Fruit fly (Drosophila melanogaster) whole organism, pupa: ENCODE data around the gene CG9649.

ENCODE experiments used
- CG10348 ChIP-seq: fragments of 200-800 bp; sonication (Bioruptor generic); IDR thresholded peaks from 2 replicates; pipeline ENCODE4 v1.3.6; 2022; ENCODE audit warnings: missing biosample characterization, missing genetic modification characterization
- CG12605 ChIP-seq: fragments of 200-800 bp; sonication (Bioruptor generic); IDR thresholded peaks from 2 replicates; pipeline ENCODE4 v1.3.6; 2022; ENCODE audit warnings: missing biosample characterization, missing genetic modification characterization
- CG13204 ChIP-seq: fragments of 200-800 bp; sonication (Bioruptor generic); optimal IDR thresholded peaks from 2 replicates; lab custom pipeline; 2018; ENCODE audit warnings: missing biosample characterization, mild to moderate bottlenecking, missing genetic modification characterization, moderate library complexity
- CG14655 ChIP-seq: fragments of 200-800 bp; sonication (Bioruptor generic); optimal IDR thresholded peaks from 3 replicates; lab custom pipeline; 2017; ENCODE audit warnings: mild to moderate bottlenecking, missing biosample characterization, missing genetic modification reagents, missing genetic modification characterization
- CG15710 ChIP-seq: fragments of 200-800 bp; sonication (Bioruptor generic); optimal IDR thresholded peaks from 2 replicates; lab custom pipeline; 2018; ENCODE audit warnings: missing biosample characterization, mild to moderate bottlenecking, missing genetic modification characterization, moderate library complexity
- CG17806 ChIP-seq: fragments of 200-800 bp; sonication (Bioruptor generic); optimal IDR thresholded peaks from 2 replicates; lab custom pipeline; 2018; ENCODE audit warnings: missing biosample characterization, mild to moderate bottlenecking, missing genetic modification characterization, moderate library complexity
- CG32121 ChIP-seq: fragments of 200-800 bp; sonication (Bioruptor generic); IDR thresholded peaks from 2 replicates; pipeline ENCODE4 v1.3.6; 2022; ENCODE audit warnings: missing biosample characterization, missing genetic modification characterization
- CG34367 ChIP-seq: fragments of 200-800 bp; sonication (Bioruptor generic); optimal IDR thresholded peaks from 2 replicates; lab custom pipeline; 2018; ENCODE audit warnings: missing biosample characterization, mild to moderate bottlenecking, missing genetic modification characterization
- CG4496 ChIP-seq: fragments of 200-800 bp; sonication (Bioruptor generic); IDR thresholded peaks from 3 replicates; pipeline ENCODE4 v1.3.6; 2022; ENCODE audit warnings: missing biosample characterization, missing genetic modification characterization
- CG8159 ChIP-seq: fragments of 200-800 bp; sonication (Bioruptor generic); optimal IDR thresholded peaks from 3 replicates; lab custom pipeline; 2018; ENCODE audit warnings: missing biosample characterization, mild to moderate bottlenecking, missing genetic modification characterization, moderate library complexity
- CG8301 ChIP-seq: fragments of 200-800 bp; sonication (Bioruptor generic); optimal IDR thresholded peaks from 2 replicates; lab custom pipeline; 2018; ENCODE audit warnings: missing biosample characterization, mild to moderate bottlenecking, missing genetic modification characterization
- CG9948 ChIP-seq: fragments of 200-800 bp; sonication (Bioruptor generic); optimal IDR thresholded peaks from 2 replicates; lab custom pipeline; 2018; ENCODE audit warnings: missing biosample characterization, mild to moderate bottlenecking, missing genetic modification characterization, moderate library complexity
- D1 ChIP-seq: fragments of 200-800 bp; sonication (Bioruptor generic); optimal IDR thresholded peaks from 2 replicates; lab custom pipeline; 2018; ENCODE audit warnings: missing biosample characterization, mild to moderate bottlenecking, missing genetic modification characterization, moderate library complexity
- EcR ChIP-seq: fragments of 200-800 bp; sonication (Bioruptor generic); optimal IDR thresholded peaks from 3 replicates; lab custom pipeline; 2019; ENCODE audit warnings: missing biosample characterization, missing genetic modification characterization, mild to moderate bottlenecking, moderate library complexity, missing genetic modification reagents
- Ets98B ChIP-seq: fragments of 200-800 bp; sonication (Bioruptor generic); IDR thresholded peaks from 2 replicates; pipeline ENCODE4 v1.3.6; 2022; ENCODE audit warnings: missing biosample characterization, missing genetic modification characterization
- Pif1A ChIP-seq: fragments of 200-800 bp; sonication (Bioruptor generic); optimal IDR thresholded peaks from 3 replicates; lab custom pipeline; 2016; ENCODE audit warnings: missing biosample characterization, missing genetic modification characterization
- Pif1B ChIP-seq: fragments of 200-800 bp; sonication (Bioruptor generic); optimal IDR thresholded peaks from 3 replicates; lab custom pipeline; 2016; ENCODE audit warnings: missing biosample characterization, missing genetic modification characterization
- Snoo ChIP-seq: fragments of 200-800 bp; sonication (Bioruptor generic); optimal IDR thresholded peaks from 3 replicates; lab custom pipeline; 2017; ENCODE audit warnings: missing biosample characterization, mild to moderate bottlenecking, missing genetic modification characterization, inconsistent platforms
- fd96Ca ChIP-seq: fragments of 200-800 bp; sonication (Bioruptor generic); IDR thresholded peaks from 3 replicates; pipeline ENCODE4 v1.3.6; 2022; ENCODE audit warnings: missing biosample characterization, missing genetic modification characterization
- gl ChIP-seq: fragments of 200-800 bp; sonication (Bioruptor generic); optimal IDR thresholded peaks from 2 replicates; lab custom pipeline; 2018; ENCODE audit warnings: missing biosample characterization, mild to moderate bottlenecking, missing genetic modification characterization
- rn ChIP-seq: fragments of 200-800 bp; sonication (Bioruptor generic); IDR thresholded peaks from 2 replicates; pipeline ENCODE4 v1.3.6; 2022; ENCODE audit warnings: missing biosample characterization, missing genetic modification characterization

Gene CG9649

dm6 chr3R:14245371-14245770 is 27.7 kb upstream of the CG9649 start, which contains the start of gene CG9616:
CG9616 (minus strand) TSS chr3R:14245471.
- TF ChIP-seq CG12605 (GFP tag; lab: Robert Waterston, UW) (no peak), CG9948 (tag; lab: Kevin White, UChicago) (no peak), CG17806 (no peak), rn (GFP tag; lab: Robert Waterston, UW) (no peak), CG4496 (GFP tag; lab: Robert Waterston, UW) (no peak), CG34367 (tag; lab: Kevin White, UChicago) (no peak), CG8159 (tag; lab: Kevin White, UChicago) (no peak), Pif1B (no peak), Pif1A (GFP tag; lab: Kevin White, UChicago) (no peak), gl (tag; lab: Kevin White, UChicago) (no peak), CG13204 (no peak)
- TF ChIP-seq, all 21 proteins: peak for 0

DNA sequence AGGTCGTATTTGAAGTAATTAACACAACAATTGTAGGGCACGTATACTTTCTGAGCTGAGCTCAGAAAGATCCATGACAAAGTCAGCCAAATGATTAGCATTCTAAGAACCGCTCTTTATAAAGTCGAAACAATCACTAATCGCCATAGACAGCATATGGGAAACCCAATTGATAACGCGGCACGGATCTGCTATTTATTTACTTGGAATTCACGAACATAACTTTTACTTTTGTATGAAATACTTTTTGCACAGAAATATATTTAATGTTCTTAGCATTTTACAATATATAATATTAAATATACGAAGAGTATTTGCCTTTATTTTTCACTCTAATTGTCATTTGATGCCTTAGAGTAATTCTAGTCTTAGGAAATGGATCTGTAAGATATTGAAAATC is 26.9 kb upstream of the CG9649 start, which contains the start of gene CG43291:
CG43291 (minus strand) TSS at position 101 of the 400 bp plus-strand sequence.
- TF ChIP-seq CG15710 (tag; lab: Kevin White, UChicago) (no peak), CG13204 (no peak), CG4496 (GFP tag; lab: Robert Waterston, UW) (no peak), rn (GFP tag; lab: Robert Waterston, UW) (no peak), CG32121 (GFP tag; lab: Robert Waterston, UW) (no peak), CG17806 (no peak), Pif1B (no peak), CG8159 (tag; lab: Kevin White, UChicago) (no peak), CG10348 (GFP tag; lab: Robert Waterston, UW) (no peak)
- TF ChIP-seq, all 21 proteins: peak for 0

dm6 chr3R:14229045-14229444 is 11.4 kb upstream of the CG9649 start, which contains the start of gene CG9624:
CG9624 (minus strand) TSS chr3R:14229145.
- TF ChIP-seq EcR (no peak), CG8301 (no peak), gl (tag; lab: Kevin White, UChicago) (no peak), CG10348 (GFP tag; lab: Robert Waterston, UW) (no peak), CG32121 (GFP tag; lab: Robert Waterston, UW) (no peak), CG12605 (GFP tag; lab: Robert Waterston, UW) (no peak), CG8159 (tag; lab: Kevin White, UChicago) (no peak), CG14655 (GFP tag; lab: Kevin White, UChicago) (no peak), CG15710 (tag; lab: Kevin White, UChicago) (no peak), fd96Ca (GFP tag; lab: Robert Waterston, UW) (no peak), Pif1B (no peak), Ets98B (GFP tag; lab: Robert Waterston, UW) (no peak), CG34367 (tag; lab: Kevin White, UChicago) (no peak), Pif1A (GFP tag; lab: Kevin White, UChicago) (no peak), CG13204 (no peak), CG4496 (GFP tag; lab: Robert Waterston, UW) (no peak), CG17806 (no peak)

dm6 chr3R:14226662-14227061 is 9.0 kb upstream of the CG9649 start, which contains the start of gene CG9631:
CG9631 (minus strand) TSS chr3R:14226762.
- TF ChIP-seq Snoo (tag; lab: Kevin White, UChicago) (no peak), CG15710 (tag; lab: Kevin White, UChicago) (no peak), CG8159 (tag; lab: Kevin White, UChicago) (no peak), fd96Ca (GFP tag; lab: Robert Waterston, UW) (no peak), CG34367 (tag; lab: Kevin White, UChicago) (no peak), D1 (tag; lab: Kevin White, UChicago) (no peak), Pif1A (GFP tag; lab: Kevin White, UChicago) (no peak), CG32121 (GFP tag; lab: Robert Waterston, UW) (no peak), CG8301 (no peak)

DNA sequence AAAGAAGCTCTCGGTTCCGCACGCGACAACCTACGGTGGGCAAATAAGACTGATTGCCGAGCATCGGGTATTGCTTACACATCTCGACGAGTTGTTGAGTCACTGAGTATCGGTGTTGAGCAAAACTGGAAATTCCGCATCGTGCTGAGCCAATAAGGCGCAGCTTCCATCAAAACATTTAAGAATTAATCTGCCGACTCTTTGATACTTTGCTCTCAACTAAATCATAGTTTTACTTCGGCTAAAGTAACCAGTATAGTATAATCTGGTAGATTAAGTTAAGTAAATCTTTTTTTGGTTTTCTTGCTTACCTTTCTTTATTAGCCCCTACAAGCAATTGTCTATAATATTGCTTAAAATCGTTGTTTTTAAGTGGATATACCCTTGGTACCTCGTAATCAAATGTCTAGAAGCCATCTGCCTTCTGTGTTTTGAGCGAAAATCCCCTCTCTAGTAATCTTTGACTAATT is 6.5 kb upstream of the CG9649 start, which contains the start of gene Sp212:
Sp212 (minus strand) TSS at position 51 of the 470 bp plus-strand sequence.
- TF ChIP-seq D1 (tag; lab: Kevin White, UChicago) (no peak), Pif1A (GFP tag; lab: Kevin White, UChicago) (no peak), CG14655 (GFP tag; lab: Kevin White, UChicago) (peak; percentile 52), CG12605 (GFP tag; lab: Robert Waterston, UW) (no peak), Pif1B (no peak), CG8159 (tag; lab: Kevin White, UChicago) (peak; percentile 40), CG8301 (peak; percentile 45)

DNA sequence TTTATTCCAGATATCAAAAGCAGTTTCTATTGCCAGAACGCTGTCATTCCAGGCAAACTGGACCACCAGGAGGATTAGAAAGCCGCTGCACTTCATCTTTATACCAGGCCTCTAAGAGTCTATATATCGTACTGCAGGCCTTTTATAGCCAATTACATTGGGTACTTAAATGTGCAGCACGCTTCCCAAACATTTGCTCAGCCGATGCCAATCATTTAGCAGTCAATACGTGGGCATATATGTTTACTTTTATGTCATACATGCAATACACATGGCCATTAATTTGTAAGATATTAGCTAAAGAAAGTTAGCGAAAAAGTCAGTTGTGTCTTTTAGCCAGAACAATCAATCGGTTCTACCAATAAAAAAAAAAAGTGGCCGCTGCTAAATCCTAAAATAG is 3.8 kb upstream of the CG9649 start, which contains the start of gene CG33109:
CG33109 (minus strand) TSS at position 101 of the 400 bp plus-strand sequence.
- no peak for TF ChIP-seq CG10348 (GFP tag; lab: Robert Waterston, UW)
- no peak for TF ChIP-seq Pif1A (GFP tag; lab: Kevin White, UChicago)
- TF ChIP-seq CG17806, result no peak
- TF ChIP-seq gl (tag; lab: Kevin White, UChicago), result no peak

dm6 chr3R:14220105-14220504 is 2.4 kb upstream of the CG9649 start, which contains the start of gene CG31326:
CG31326 (minus strand) TSS chr3R:14220205.
- TF ChIP-seq CG8159 (tag; lab: Kevin White, UChicago) (no peak), CG17806 (no peak), EcR (no peak)
